Fruit fly (Drosophila melanogaster) whole organism, wandering third instar larva: ENCODE results near the gene CG5188.

Experiments
- Abd-B ChIP-seq: fragments of >200 bp; optimal IDR thresholded peaks from 2 replicates; lab custom pipeline; 2017; ENCODE audit warnings: missing biosample characterization, missing genetic modification characterization
- CG32264 ChIP-seq: fragments of 200-800 bp; sonication (Bioruptor generic); optimal IDR thresholded peaks from 2 replicates; lab custom pipeline; 2016; ENCODE audit warnings: missing biosample characterization, missing genetic modification characterization
- CG9705 ChIP-seq: fragments of 200-800 bp; sonication (Bioruptor generic); optimal IDR thresholded peaks from 2 replicates; lab custom pipeline; 2018; ENCODE audit warnings: missing biosample characterization, mild to moderate bottlenecking, missing genetic modification characterization
- CrebA ChIP-seq: fragments of 200-800 bp; sonication (Bioruptor generic); optimal IDR thresholded peaks from 2 replicates; lab custom pipeline; 2016; ENCODE audit warnings: missing biosample characterization, mild to moderate bottlenecking, missing genetic modification characterization, borderline replicate concordance
- Dfd ChIP-seq: fragments of >200 bp; optimal IDR thresholded peaks from 2 replicates; lab custom pipeline; 2017; ENCODE audit warnings: missing biosample characterization, missing genetic modification characterization
- Dif ChIP-seq: fragments of 200-275, 200-300 bp; sonication (Bioruptor generic); optimal IDR thresholded peaks from 2 replicates; lab custom pipeline; 2018; ENCODE audit warnings: missing biosample characterization, missing genetic modification characterization; ENCODE audit not compliant: partially characterized antibody
- GATAd ChIP-seq: sonication (Bioruptor generic); optimal IDR thresholded peaks from 2 replicates; lab custom pipeline; 2016; ENCODE audit warnings: missing biosample characterization, missing genetic modification characterization
- HLH106 ChIP-seq: fragments of 200-800 bp; optimal IDR thresholded peaks from 3 replicates; lab custom pipeline; 2019; ENCODE audit warnings: missing biosample characterization, mild to moderate bottlenecking, missing genetic modification characterization, moderate library complexity
- Hnf4 ChIP-seq: fragments of 200-800 bp; sonication (Bioruptor generic); optimal IDR thresholded peaks from 2 replicates; lab custom pipeline; 2016; ENCODE audit warnings: missing biosample characterization, mild to moderate bottlenecking, missing genetic modification characterization
- Hr78 ChIP-seq: fragments of >200 bp; optimal IDR thresholded peaks from 2 replicates; lab custom pipeline; 2017; ENCODE audit warnings: missing biosample characterization, missing genetic modification characterization
- Hr83 ChIP-seq: fragments of 200-300 bp; sonication (Bioruptor generic); optimal IDR thresholded peaks from 2 replicates; lab custom pipeline; 2016; ENCODE audit warnings: missing biosample characterization, mild to moderate bottlenecking, missing genetic modification characterization, moderate library complexity; ENCODE audit not compliant: poor library complexity, severe bottlenecking
- Jra ChIP-seq: sonication (Bioruptor generic); optimal IDR thresholded peaks from 2 replicates; lab custom pipeline; 2016; ENCODE audit warnings: missing biosample characterization, missing genetic modification characterization
- Mio ChIP-seq: sonication (Bioruptor generic); optimal IDR thresholded peaks from 2 replicates; lab custom pipeline; 2016; ENCODE audit warnings: missing biosample characterization, missing genetic modification characterization
- Myc ChIP-seq: fragments of >200 bp; optimal IDR thresholded peaks from 2 replicates; lab custom pipeline; 2017
- N ChIP-seq: fragments of >200 bp; optimal IDR thresholded peaks from 2 replicates; lab custom pipeline; 2018; ENCODE audit warnings: missing biosample characterization, missing external identifiers, missing genetic modification characterization
- OdsH ChIP-seq: fragments of 200-800 bp; sonication (Bioruptor generic); optimal IDR thresholded peaks from 2 replicates; lab custom pipeline; 2016; ENCODE audit warnings: missing biosample characterization, mild to moderate bottlenecking, missing genetic modification characterization
- Rel ChIP-seq, 2 experiments: fragments of 200-800 bp; sonication (Bioruptor generic) in 1 of 2; optimal IDR thresholded peaks; 2 replicates in 1 of 2; 3 replicates in 1 of 2; lab custom pipeline; 2016 to 2019; ENCODE audit warnings: mild to moderate bottlenecking in 2 of 2, missing biosample characterization in 2 of 2, missing genetic modification characterization in 2 of 2, moderate library complexity in 1 of 2
- Sp1 ChIP-seq: fragments of 200-800 bp; sonication (Bioruptor generic); optimal IDR thresholded peaks from 3 replicates; lab custom pipeline; 2019; ENCODE audit warnings: missing biosample characterization, mild to moderate bottlenecking, missing genetic modification characterization, moderate library complexity
- Vsx2 ChIP-seq: fragments of 200-300, 225-300 bp; sonication (Bioruptor generic); optimal IDR thresholded peaks from 2 replicates; lab custom pipeline; 2018; ENCODE audit warnings: missing biosample characterization, missing genetic modification characterization; ENCODE audit not compliant: partially characterized antibody
- br ChIP-seq: fragments of 200-800 bp; sonication (Bioruptor generic); optimal IDR thresholded peaks from 2 replicates; lab custom pipeline; 2016; ENCODE audit warnings: missing biosample characterization, missing genetic modification characterization
- brk ChIP-seq: fragments of 200-800 bp; sonication (Bioruptor generic); optimal IDR thresholded peaks from 2 replicates; lab custom pipeline; 2016; ENCODE audit warnings: missing biosample characterization, mild to moderate bottlenecking, missing genetic modification characterization
- dl ChIP-seq, 2 experiments: fragments of 175-275, 200-275 bp in 1 of 2; fragments of 200-275 bp in 1 of 2; sonication (Bioruptor generic); optimal IDR thresholded peaks; lab custom pipeline; 2018; ENCODE audit warnings: mild to moderate bottlenecking in 2 of 2, missing biosample characterization in 2 of 2, missing genetic modification characterization in 2 of 2, moderate library complexity in 2 of 2; ENCODE audit not compliant: partially characterized antibody in 2 of 2, insufficient read depth in 1 of 2
- dmrt93B ChIP-seq: fragments of 200-800 bp; sonication (Bioruptor generic); optimal IDR thresholded peaks from 2 replicates; lab custom pipeline; 2018; ENCODE audit warnings: missing biosample characterization, mild to moderate bottlenecking, missing genetic modification characterization
- dsf ChIP-seq: sonication (Bioruptor generic); optimal IDR thresholded peaks from 2 replicates; lab custom pipeline; 2016; ENCODE audit warnings: missing biosample characterization, missing genetic modification characterization, borderline replicate concordance
- ey ChIP-seq: fragments of 200-800 bp; sonication (Bioruptor generic); optimal IDR thresholded peaks from 2 replicates; lab custom pipeline; 2016; ENCODE audit warnings: missing biosample characterization, missing genetic modification characterization
- foxo ChIP-seq, 2 experiments: fragments of 200-800 bp; sonication (Bioruptor generic); optimal IDR thresholded peaks; 2 replicates in 1 of 2; 3 replicates in 1 of 2; lab custom pipeline; 2016 to 2017; ENCODE audit warnings: missing biosample characterization in 2 of 2, missing genetic modification characterization in 2 of 2
- fru ChIP-seq: fragments of 200-800 bp; sonication (Bioruptor generic); optimal IDR thresholded peaks from 3 replicates; lab custom pipeline; 2016; ENCODE audit warnings: missing biosample characterization, mild to moderate bottlenecking, missing genetic modification characterization
- h ChIP-seq: fragments of 200-800 bp; sonication (Bioruptor generic); optimal IDR thresholded peaks from 3 replicates; lab custom pipeline; 2016; ENCODE audit warnings: missing biosample characterization, mild to moderate bottlenecking, missing genetic modification characterization
- jim ChIP-seq: fragments of 175-275, 200-325 bp; sonication (Bioruptor generic); optimal IDR thresholded peaks from 2 replicates; lab custom pipeline; 2016; ENCODE audit warnings: missing biosample characterization, mild to moderate bottlenecking, missing genetic modification characterization
- lola ChIP-seq: fragments of >200 bp; optimal IDR thresholded peaks from 2 replicates; lab custom pipeline; 2017; ENCODE audit warnings: missing biosample characterization, missing genetic modification characterization
- pan ChIP-seq: fragments of >200 bp; optimal IDR thresholded peaks from 2 replicates; lab custom pipeline; 2017
- psq ChIP-seq: fragments of 200-800 bp; sonication (Bioruptor generic); optimal IDR thresholded peaks from 3 replicates; lab custom pipeline; 2017; ENCODE audit warnings: missing biosample characterization, mild to moderate bottlenecking, missing genetic modification characterization, moderate library complexity
- rgr ChIP-seq: fragments of 200-800 bp; sonication (Bioruptor generic); optimal IDR thresholded peaks from 3 replicates; lab custom pipeline; 2016; ENCODE audit warnings: missing biosample characterization, mild to moderate bottlenecking, missing genetic modification characterization
- sage ChIP-seq: fragments of 200-800 bp; sonication (Bioruptor generic); optimal IDR thresholded peaks from 2 replicates; lab custom pipeline; 2016; ENCODE audit warnings: missing biosample characterization, mild to moderate bottlenecking, missing genetic modification characterization
- sv ChIP-seq: fragments of 200-800 bp; sonication (Bioruptor generic); optimal IDR thresholded peaks from 3 replicates; lab custom pipeline; 2016; ENCODE audit warnings: missing biosample characterization, missing genetic modification characterization
- tai ChIP-seq: sonication (Bioruptor generic); optimal IDR thresholded peaks from 2 replicates; lab custom pipeline; 2016; ENCODE audit warnings: missing biosample characterization, missing genetic modification characterization
- usp ChIP-seq: fragments of >200 bp; optimal IDR thresholded peaks from 2 replicates; lab custom pipeline; 2017; ENCODE audit warnings: missing biosample characterization, missing genetic modification characterization
- woc ChIP-seq: sonication (Bioruptor generic); optimal IDR thresholded peaks from 2 replicates; lab custom pipeline; 2016; ENCODE audit warnings: missing biosample characterization, mild to moderate bottlenecking, missing genetic modification characterization

CG5188 gene

dm6 chr2L:10405008-10405654, 23.5 kb upstream of the CG5188 start, which contains the start of the genes CG17768, LSm-4 and Ir31a:
Gene CG17768, minus strand, starts transcription at chr2L:10405203.
Gene LSm-4, minus strand, starts transcription at chr2L:10405203.
Gene Ir31a, plus strand, starts transcription at chr2L:10405565.
- no peak for TF ChIP-seq br (GFP tag; lab: Kevin White, UChicago)
- no peak for TF ChIP-seq Abd-B
- TF ChIP-seq Sp1: no peak
- peak; percentile 7 for TF ChIP-seq woc (GFP tag; lab: Kevin White, UChicago)
- no peak for TF ChIP-seq Dfd (GFP tag; lab: Kevin White, UChicago)

dm6 chr2L:10408122-10408576, 20.5 kb upstream of the CG5188 start, which contains the start of the genes Ip259 and RpS27A:
Gene Ip259, plus strand, starts transcription at chr2L:10408352.
Gene RpS27A, plus strand, starts transcription at chr2L:10408352.
- TF ChIP-seq CG9705 (GFP tag; lab: Kevin White, UChicago) (peak; percentile 81), tai (GFP tag; lab: Kevin White, UChicago) (peak; percentile 66), CG32264 (peak; percentile 55), dsf (GFP tag; lab: Kevin White, UChicago) (peak; percentile 26), sage (peak; percentile 39), pan (lab: Kevin White, UChicago) (no peak), Dfd (GFP tag; lab: Kevin White, UChicago) (no peak), OdsH (GFP tag; lab: Kevin White, UChicago) (peak; percentile 62), usp (GFP tag; lab: Kevin White, UChicago) (no peak), fru (GFP tag; lab: Kevin White, UChicago) (no peak), br (GFP tag; lab: Kevin White, UChicago) (no peak), Jra (GFP tag; lab: Kevin White, UChicago) (peak; percentile 38), CrebA (GFP tag; lab: Kevin White, UChicago) (no peak), Abd-B (no peak), Hnf4 (GFP tag; lab: Kevin White, UChicago) (peak; percentile 64), Vsx2 (GFP tag; lab: Kevin White, UChicago) (no peak), h (GFP tag; lab: Kevin White, UChicago) (no peak), woc (GFP tag; lab: Kevin White, UChicago) (peak; percentile 84), GATAd (no peak), N (GFP tag; lab: Kevin White, UChicago) (peak; percentile 53), Hr83 (GFP tag; lab: Kevin White, UChicago) (peak; percentile 86), dmrt93B (GFP tag; lab: Kevin White, UChicago) (no peak), ey (peak; percentile 37), foxo (GFP tag; optimal IDR thresholded peaks at IDR 0.05; lab: Kevin White, UChicago) (peak in 1 of 2 experiments; percentile 2), Sp1 (peak; percentile 79), jim (GFP tag; lab: Kevin White, UChicago) (no peak), HLH106 (tag; lab: Kevin White, UChicago) (peak; percentile 68), lola (GFP tag; lab: Kevin White, UChicago) (no peak), Myc (lab: Kevin White, UChicago) (peak; percentile 70), Dif (peak; percentile 39), dl (GFP tag; optimal IDR thresholded peaks at IDR 0.05; lab: Kevin White, UChicago; ENCODE audit: insufficient read depth in 1 of 2, partially characterized antibody in 2 of 2) (no peak), Rel (GFP tag; optimal IDR thresholded peaks at IDR 0.05; lab: Kevin White, UChicago) (no peak), Rel (tag; optimal IDR thresholded peaks at IDR 0.05; lab: Kevin White, UChicago) (no peak), Hr78 (GFP tag; lab: Kevin White, UChicago) (no peak), Mio (GFP tag; lab: Kevin White, UChicago) (peak; percentile 24), brk (GFP tag; lab: Kevin White, UChicago) (peak; percentile 22), psq (GFP tag; lab: Kevin White, UChicago) (peak; percentile 38), sv (no peak), rgr (GFP tag; lab: Kevin White, UChicago) (peak; percentile 83)
